Fruit fly (Drosophila melanogaster) Kc167 (cell line): ENCODE measurements around the gene CG6574.

Source experiments
- Myc ChIP-seq: fragments of >200 bp; optimal IDR thresholded peaks from 2 replicates; lab custom pipeline; 2017; ENCODE audit warnings: missing external identifiers
- Sin3A ChIP-seq: fragments of >200 bp; optimal IDR thresholded peaks from 2 replicates; lab custom pipeline; 2018; ENCODE audit warnings: missing external identifiers
- h ChIP-seq: fragments of >200 bp; optimal IDR thresholded peaks from 3 replicates; lab custom pipeline; 2018; ENCODE audit warnings: missing external identifiers
- insv ChIP-seq: fragments of >200 bp; optimal IDR thresholded peaks from 3 replicates; lab custom pipeline; 2018; ENCODE audit warnings: missing external identifiers
- psq ChIP-seq: fragments of >200 bp; optimal IDR thresholded peaks from 2 replicates; lab custom pipeline; 2017; ENCODE audit warnings: missing external identifiers
- ttk ChIP-seq: sonication (Bioruptor generic); optimal IDR thresholded peaks from 2 replicates; lab custom pipeline; 2017; ENCODE audit warnings: missing external identifiers

CG6574 gene

dm6 chr3R:10862773-10863445 lies at the start of gene CG6574:
TSS of gene CG6574 (minus strand) at chr3R:10862988.
- TF ChIP-seq ttk (lab: Kevin White, UChicago) (no peak), psq (lab: Kevin White, UChicago) (no peak), insv (lab: Kevin White, UChicago) (no peak), Sin3A (lab: Kevin White, UChicago) (no peak), Myc (lab: Kevin White, UChicago) (no peak), h (lab: Kevin White, UChicago) (no peak)

- TF ChIP-seq h (lab: Kevin White, UChicago) (no peak), Myc (lab: Kevin White, UChicago) (no peak), ttk (lab: Kevin White, UChicago) (no peak), psq (lab: Kevin White, UChicago) (no peak), insv (lab: Kevin White, UChicago) (no peak), Sin3A (lab: Kevin White, UChicago) (no peak)
Observed at dm6 chr3R:10893327-10893726, 30.5 kb upstream of the CG6574 start, which contains the start of gene CG6621. TSS of gene CG6621 (minus strand) at chr3R:10893531.

DNA sequence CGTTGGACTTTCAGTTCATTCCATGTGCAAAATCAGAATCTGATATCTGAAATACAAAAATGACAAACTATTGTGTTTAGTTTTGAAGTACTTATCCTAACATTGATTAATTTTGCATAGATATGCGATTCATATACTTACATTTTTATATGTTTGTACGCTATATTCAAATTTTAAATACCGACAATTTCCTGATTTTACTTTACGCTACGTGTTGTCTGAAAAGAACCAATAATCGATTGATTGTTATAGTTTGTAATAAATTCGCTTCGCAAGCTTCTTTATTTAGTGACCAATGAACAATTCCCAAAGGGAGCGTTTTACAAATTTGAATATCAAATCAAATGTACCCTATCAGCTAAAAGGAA lies 26.7 kb upstream of the CG6574 start, which contains the start of gene Ak3:
Ak3 (minus strand) TSS at position 69 of the 368 bp plus-strand sequence.
- no peak for TF ChIP-seq ttk (lab: Kevin White, UChicago)
- TF ChIP-seq insv (lab: Kevin White, UChicago) = no peak
- TF ChIP-seq h (lab: Kevin White, UChicago) = no peak
- TF ChIP-seq psq (lab: Kevin White, UChicago) = no peak
- TF ChIP-seq Sin3A (lab: Kevin White, UChicago) = no peak
- no peak for TF ChIP-seq Myc (lab: Kevin White, UChicago)

- TF ChIP-seq ttk (lab: Kevin White, UChicago) = no peak
- no peak for TF ChIP-seq insv (lab: Kevin White, UChicago)
- no peak for TF ChIP-seq h (lab: Kevin White, UChicago)
- TF ChIP-seq psq (lab: Kevin White, UChicago) = no peak
- TF ChIP-seq Sin3A (lab: Kevin White, UChicago) = no peak
- no peak for TF ChIP-seq Myc (lab: Kevin White, UChicago)
Observed at dm6 chr3R:10888633-10889519, 26.1 kb upstream of the CG6574 start.

- no peak for TF ChIP-seq ttk (lab: Kevin White, UChicago)
- TF ChIP-seq h (lab: Kevin White, UChicago) = no peak
- TF ChIP-seq Myc (lab: Kevin White, UChicago) = no peak
- no peak for TF ChIP-seq psq (lab: Kevin White, UChicago)
- no peak for TF ChIP-seq Sin3A (lab: Kevin White, UChicago)
- TF ChIP-seq insv (lab: Kevin White, UChicago) = no peak
Observed at dm6 chr3R:10888300-10888632, 25.5 kb upstream of the CG6574 start.

dm6 chr3R:10886462-10887315 lies 23.9 kb upstream of the CG6574 start:
- TF ChIP-seq insv (lab: Kevin White, UChicago) = no peak
- TF ChIP-seq Myc (lab: Kevin White, UChicago) = no peak

- TF ChIP-seq Sin3A (lab: Kevin White, UChicago) = no peak
Observed at dm6 chr3R:10885422-10886081, 22.8 kb upstream of the CG6574 start, which contains the start of gene Leash. TSS of gene Leash (plus strand) at chr3R:10885540.

- TF ChIP-seq Myc (lab: Kevin White, UChicago) (no peak), insv (lab: Kevin White, UChicago) (no peak), ttk (lab: Kevin White, UChicago) (no peak), h (lab: Kevin White, UChicago) (no peak), Sin3A (lab: Kevin White, UChicago) (no peak), psq (lab: Kevin White, UChicago) (no peak)
Observed at dm6 chr3R:10884678-10885421, 22.1 kb upstream of the CG6574 start, which contains the start of gene CG14696. TSS of gene CG14696 (minus strand) at chr3R:10885001.

- TF ChIP-seq h (lab: Kevin White, UChicago) (no peak), insv (lab: Kevin White, UChicago) (no peak), ttk (lab: Kevin White, UChicago) (no peak), psq (lab: Kevin White, UChicago) (no peak), Sin3A (lab: Kevin White, UChicago) (no peak), Myc (lab: Kevin White, UChicago) (no peak)
Observed at dm6 chr3R:10884031-10884677, 21.4 kb upstream of the CG6574 start.
